Worm (Caenorhabditis elegans): Measurements from ENCODE around the gene gop-3.

DNA sequence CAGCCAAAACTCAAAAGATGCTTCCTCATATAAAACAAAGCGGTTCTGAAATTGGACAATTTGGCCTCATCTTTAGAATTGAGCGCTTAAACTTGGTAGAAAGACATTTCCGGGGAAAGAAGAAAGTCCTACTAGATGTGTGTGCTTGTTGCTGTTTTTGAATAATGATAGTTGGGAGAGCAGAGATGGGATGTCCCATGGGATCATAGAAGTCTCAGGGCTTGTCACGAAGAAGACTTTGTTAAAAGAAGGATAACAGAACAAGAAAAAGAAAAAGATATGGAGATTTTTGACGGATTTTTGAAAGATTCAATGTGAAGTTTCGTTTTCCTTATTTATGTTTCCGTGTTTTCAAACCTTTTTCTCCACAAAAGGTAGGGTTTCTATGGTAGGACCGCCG is 41.8 kb upstream of the gop-3 start, which contains the start of gene ZC155.2:
- TF ChIP-seq ama-1 (optimal IDR thresholded peaks at IDR 0.05) (no peak), nhr-237 (tag; optimal IDR thresholded peaks at IDR 0.05) (no peak)

Data from whole organism, L3 larva.